Worm (Caenorhabditis elegans): ENCODE measurements around the gene ttbk-3.
A peak's percentile ranks its signal among the peaks of the same experiment; 100 is the strongest.

ttbk-3 gene

DNA sequence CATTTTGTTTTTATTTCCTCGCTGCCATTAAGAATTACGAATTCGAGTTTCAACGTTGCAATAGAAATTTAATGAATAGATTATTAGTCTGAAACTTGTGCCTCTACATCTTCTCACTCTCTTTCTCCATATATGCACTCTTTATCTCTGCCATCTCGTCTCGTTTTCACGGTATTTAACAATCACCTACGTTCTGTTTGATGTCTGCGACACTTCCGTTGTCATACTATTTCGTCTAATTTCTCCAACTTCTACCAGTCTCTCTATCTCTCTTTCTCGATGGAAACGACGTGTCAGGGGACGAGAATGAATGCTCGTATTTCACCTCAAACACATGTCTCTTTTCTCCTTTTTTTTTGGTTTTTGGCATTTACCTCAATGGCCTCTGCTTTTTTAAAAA lies 15.9 kb downstream of the ttbk-3 start (continued):
- TF ChIP-seq mel-28 (tag; optimal IDR thresholded peaks at IDR 0.05; ENCODE audit: borderline replicate concordance) (no peak), B0019.2 (GFP tag; conservative IDR thresholded peaks at IDR 0.05) (no peak), dox-1 (GFP tag; IDR thresholded peaks at IDR 0.05) (0 out of 2 replicates have a peak, but pooled peaks have one; percentile 21), K12H6.12 (tag; optimal IDR thresholded peaks at IDR 0.05) (no peak), lin-35 (GFP tag; optimal IDR thresholded peaks at IDR 0.05) (no peak), let-526 (GFP tag; IDR thresholded peaks at IDR 0.05) (no peak), mes-4 (tag; optimal IDR thresholded peaks at IDR 0.05) (no peak), ceh-58 (GFP tag; IDR thresholded peaks at IDR 0.05) (no peak), F49E8.2 (tag; optimal IDR thresholded peaks at IDR 0.05; ENCODE audit: insufficient read depth) (no peak), Y56A3A.18 (GFP tag; IDR thresholded peaks at IDR 0.05) (no peak), lsy-27 (tag; optimal IDR thresholded peaks at IDR 0.05; ENCODE audit: borderline replicate concordance, insufficient read depth) (no peak), ZK185.1 (tag; optimal IDR thresholded peaks at IDR 0.05; ENCODE audit: poor library complexity, severe bottlenecking) (peak; percentile 36), Y95B8A.8 (GFP tag; IDR thresholded peaks at IDR 0.05) (no peak), F33H1.4 (GFP tag; IDR thresholded peaks at IDR 0.05) (no peak), bed-1 (GFP tag; IDR thresholded peaks at IDR 0.05) (no peak), mxl-1 (tag; optimal IDR thresholded peaks at IDR 0.05) (no peak), lin-40 (tag; optimal IDR thresholded peaks at IDR 0.05) (peak; percentile 16), egl-18 (GFP tag; IDR thresholded peaks at IDR 0.05) (no peak), gei-17 (GFP tag; optimal IDR thresholded peaks at IDR 0.05) (no peak), rcor-1 (GFP tag; IDR thresholded peaks at IDR 0.05) (no peak), aptf-3 (GFP tag; IDR thresholded peaks at IDR 0.05) (no peak), nfya-2 (GFP tag; IDR thresholded peaks at IDR 0.05) (no peak), chd-7 (tag; optimal IDR thresholded peaks at IDR 0.05) (no peak), sea-2 (GFP tag; IDR thresholded peaks at IDR 0.05) (no peak), xnd-1 (tag; optimal IDR thresholded peaks at IDR 0.05) (no peak), cebp-1 (GFP tag; IDR thresholded peaks at IDR 0.05) (no peak), cebp-1 (tag; optimal IDR thresholded peaks at IDR 0.05) (peak; percentile 61), mcd-1 (GFP tag; IDR thresholded peaks at IDR 0.05) (0 out of 2 replicates have a peak, but pooled peaks have one; percentile 35), sptf-2 (GFP tag; optimal IDR thresholded peaks at IDR 0.05) (no peak), nfyb-1 (GFP tag; IDR thresholded peaks at IDR 0.05) (peak; percentile 22; the same call in 1 of the 2 replicates), pha-4 (tag; optimal IDR thresholded peaks at IDR 0.05) (no peak), snpc-1.1 (tag; optimal IDR thresholded peaks at IDR 0.05; ENCODE audit: insufficient read depth) (no peak), dpl-1 (GFP tag; optimal IDR thresholded peaks at IDR 0.05) (no peak), ztf-25 (GFP tag; IDR thresholded peaks at IDR 0.05) (no peak), C06A6.2 (GFP tag; conservative IDR thresholded peaks at IDR 0.05) (no peak), Y53F4B.3 (GFP tag; IDR thresholded peaks at IDR 0.05) (no peak), B0261.1 (tag; optimal IDR thresholded peaks at IDR 0.05) (no peak), atf-7 (tag; optimal IDR thresholded peaks at IDR 0.05) (no peak), F39B2.1 (GFP tag; IDR thresholded peaks at IDR 0.05) (no peak), nhr-27 (tag; optimal IDR thresholded peaks at IDR 0.05) (no peak), ceh-91 (GFP tag; IDR thresholded peaks at IDR 0.05) (no peak), efl-1 (GFP tag; optimal IDR thresholded peaks at IDR 0.05) (no peak), hmg-1.2 (GFP tag; IDR thresholded peaks at IDR 0.05) (peak; percentile 80; the same call in 1 of the 2 replicates), hrde-1 (tag; optimal IDR thresholded peaks at IDR 0.05; ENCODE audit: borderline replicate concordance) (no peak), madf-10 (tag; optimal IDR thresholded peaks at IDR 0.05) (peak; percentile 9), lin-26 (GFP tag; IDR thresholded peaks at IDR 0.05) (no peak)
